Worm (Caenorhabditis elegans) whole organism, late embryonic: ENCODE results near the gene idpc-6.

Experiments
- ama-1 ChIP-seq: fragments of 150-350 bp; optimal IDR thresholded peaks from 2 replicates; lab custom pipeline; 2014
- ceh-22 ChIP-seq: sonication (generic microtip); optimal IDR thresholded peaks from 2 replicates; lab custom pipeline; 2017; ENCODE audit warnings: missing biosample characterization, missing genetic modification characterization
- hlh-13 ChIP-seq: fragments of 200-800 bp; sonication (Bioruptor generic); optimal IDR thresholded peaks from 2 replicates; lab custom pipeline; 2018; ENCODE audit warnings: mild to moderate bottlenecking, missing genetic modification characterization, missing compliant biosample characterization
- hlh-15 ChIP-seq: sonication (generic microtip); optimal IDR thresholded peaks from 2 replicates; lab custom pipeline; 2016; ENCODE audit warnings: missing genetic modification characterization, missing compliant biosample characterization
- nfya-1 ChIP-seq: sonication (generic microtip); optimal IDR thresholded peaks from 2 replicates; lab custom pipeline; 2017; ENCODE audit warnings: missing genetic modification characterization, mild to moderate bottlenecking, missing compliant biosample characterization, antibody characterized with exemption, moderate library complexity
- pat-9 ChIP-seq: fragments of 200-800 bp; sonication (Bioruptor generic); optimal IDR thresholded peaks from 2 replicates; lab custom pipeline; 2018; ENCODE audit warnings: mild to moderate bottlenecking, missing genetic modification characterization, moderate library complexity, missing compliant biosample characterization
- pha-4 ChIP-seq: fragments of 150-350 bp; optimal IDR thresholded peaks from 2 replicates; lab custom pipeline; 2018; ENCODE audit warnings: missing biosample characterization, missing genetic modification reagents, missing genetic modification characterization
- pqm-1 ChIP-seq: sonication (generic microtip); optimal IDR thresholded peaks from 2 replicates; lab custom pipeline; 2016; ENCODE audit warnings: missing genetic modification characterization, missing compliant biosample characterization
- ref-2 ChIP-seq: sonication (generic microtip); optimal IDR thresholded peaks from 2 replicates; lab custom pipeline; 2016; ENCODE audit warnings: missing genetic modification characterization, missing compliant biosample characterization
- tbx-2 ChIP-seq: sonication (generic microtip); optimal IDR thresholded peaks from 2 replicates; lab custom pipeline; 2016; ENCODE audit warnings: missing genetic modification characterization, missing compliant biosample characterization
- ttx-3 ChIP-seq: sonication (generic microtip); optimal IDR thresholded peaks from 2 replicates; lab custom pipeline; 2016; ENCODE audit warnings: missing genetic modification reagents, missing genetic modification characterization, missing compliant biosample characterization

DNA sequence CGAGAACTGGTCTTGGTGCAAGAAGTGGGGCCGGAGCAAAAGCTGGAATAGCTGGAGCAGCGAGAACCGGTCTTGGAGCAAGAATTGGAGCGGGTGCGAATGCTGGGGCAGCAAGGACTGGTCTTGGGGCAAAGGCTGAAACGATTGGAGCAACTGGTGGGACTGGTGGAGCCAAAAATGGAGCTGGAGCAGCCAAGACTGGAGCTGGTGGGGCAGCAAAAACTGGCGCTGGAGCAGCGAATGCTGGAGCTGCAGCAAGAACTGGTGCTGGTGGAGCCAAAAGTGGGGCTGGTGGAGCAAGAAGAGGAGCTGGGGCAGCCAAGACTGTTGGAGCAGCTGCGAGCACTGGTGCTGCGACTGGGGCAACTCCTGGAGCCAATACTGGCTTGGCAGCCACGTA is 8.7 kb downstream of the idpc-6 start:
- TF ChIP-seq pqm-1 (tag; lab: Kevin White, UChicago) (no peak), nfya-1 (tag; lab: Kevin White, UChicago) (no peak), ttx-3 (no peak), pat-9 (tag; lab: Kevin White, UChicago) (no peak), hlh-15 (tag; lab: Kevin White, UChicago) (no peak), ceh-22 (tag; lab: Kevin White, UChicago) (no peak), pha-4 (tag; lab: Kevin White, UChicago) (no peak), ref-2 (tag; lab: Kevin White, UChicago) (no peak), ama-1 (lab: Kevin White, UChicago) (no peak), tbx-2 (tag; lab: Kevin White, UChicago) (no peak), hlh-13 (GFP tag; lab: Kevin White, UChicago) (no peak)
